Worm (Caenorhabditis elegans): ENCODE results near the gene spo-11.

Gene spo-11

DNA sequence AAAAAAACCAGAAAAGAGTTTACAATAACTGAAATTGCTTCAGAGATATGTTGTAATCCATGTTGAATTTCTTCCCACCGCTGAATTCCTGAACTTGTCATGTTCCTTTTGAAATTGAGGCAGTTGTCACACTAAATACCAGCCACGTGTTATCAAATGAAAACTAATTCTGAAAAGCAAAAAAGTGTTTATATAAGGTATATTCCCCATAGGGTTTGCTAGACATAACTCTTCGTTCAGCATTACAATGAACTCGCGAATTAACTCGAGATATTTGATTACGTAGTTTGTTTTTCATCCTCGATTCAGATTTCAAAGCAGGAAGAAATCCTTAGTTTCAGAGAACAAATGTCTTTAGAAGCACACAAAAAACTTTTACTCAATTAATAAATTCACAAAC lies 24.4 kb downstream of the spo-11 start, which contains the start of gene str-3:
str-3 (minus strand) TSS at position 101 of the 400 bp plus-strand sequence.
- TF ChIP-seq sem-4 (tag; optimal IDR thresholded peaks at IDR 0.05) (no peak), nhr-6 (tag; optimal IDR thresholded peaks at IDR 0.05) (no peak), mdl-1 (tag; optimal IDR thresholded peaks at IDR 0.05) (no peak), lin-39 (tag; optimal IDR thresholded peaks at IDR 0.05) (no peak), zag-1 (tag; optimal IDR thresholded peaks at IDR 0.05) (no peak), nhr-237 (tag; optimal IDR thresholded peaks at IDR 0.05) (no peak), F13H6.1 (tag; optimal IDR thresholded peaks at IDR 0.05) (no peak), nhr-12 (tag; optimal IDR thresholded peaks at IDR 0.05) (no peak), nhr-21 (tag; optimal IDR thresholded peaks at IDR 0.05) (no peak), C34F6.9 (tag; optimal IDR thresholded peaks at IDR 0.05) (no peak), ztf-4 (tag; optimal IDR thresholded peaks at IDR 0.05) (no peak)

DNA sequence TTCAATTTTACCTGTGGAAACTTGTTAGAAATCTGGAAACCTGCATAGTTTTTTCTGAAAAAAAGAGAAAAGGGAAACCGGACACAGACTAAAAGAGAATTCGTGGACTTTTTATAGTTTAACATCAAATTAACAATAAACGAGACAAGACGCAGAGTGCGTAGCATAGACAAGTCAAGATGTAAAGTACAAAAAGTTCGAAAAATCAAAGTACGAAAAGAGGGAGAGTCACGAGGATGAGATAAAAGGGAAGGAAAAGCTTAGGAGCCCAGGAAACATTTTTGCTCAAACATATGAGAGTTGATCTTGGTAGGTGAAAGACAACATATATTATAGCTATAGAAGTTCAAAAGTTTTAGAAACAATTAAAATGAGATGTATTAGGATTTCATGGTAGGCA lies 26.9 kb downstream of the spo-11 start, which contains the start of gene M7.12:
M7.12 (minus strand) TSS at position 188 of the 400 bp plus-strand sequence.
- TF ChIP-seq sma-9 (GFP tag; optimal IDR thresholded peaks at IDR 0.05) (peak; percentile 28), sma-9 (tag; optimal IDR thresholded peaks at IDR 0.05) (no peak), nhr-21 (tag; optimal IDR thresholded peaks at IDR 0.05) (no peak), alr-1 (tag; optimal IDR thresholded peaks at IDR 0.05) (no peak), nhr-129 (tag; optimal IDR thresholded peaks at IDR 0.05) (peak; percentile 17), lsy-2 (tag; optimal IDR thresholded peaks at IDR 0.05) (peak in 1 of 2 experiments; percentile 23), peb-1 (tag; optimal IDR thresholded peaks at IDR 0.05) (no peak), nhr-77 (tag; optimal IDR thresholded peaks at IDR 0.05) (no peak), zag-1 (tag; optimal IDR thresholded peaks at IDR 0.05) (peak; percentile 10)

DNA sequence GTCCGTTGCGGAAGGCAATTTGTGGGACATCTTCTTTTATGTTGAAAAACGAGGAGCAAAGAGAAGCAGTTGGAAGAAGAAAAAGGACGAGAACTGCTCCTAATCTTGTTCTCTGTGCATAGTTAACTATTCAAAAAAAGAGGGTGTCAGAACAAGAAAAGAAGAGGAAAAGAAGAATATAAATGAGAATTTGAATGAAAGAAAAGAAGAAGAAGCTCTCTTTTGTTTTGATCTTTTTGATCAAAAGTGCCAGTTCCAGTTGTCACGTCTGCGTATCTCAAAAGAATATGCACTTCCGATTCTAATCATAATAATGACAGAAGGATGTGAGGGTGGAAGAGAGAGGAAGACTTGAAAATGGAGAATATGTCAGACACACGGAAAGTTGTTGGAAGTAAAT lies 29.7 kb downstream of the spo-11 start, which contains the start of gene M7.8:
M7.8 (minus strand) TSS at position 112 of the 400 bp plus-strand sequence.
- TF ChIP-seq crh-2 (tag; optimal IDR thresholded peaks at IDR 0.05): peak; percentile 30
- peak; percentile 92 for TF ChIP-seq zag-1 (tag; optimal IDR thresholded peaks at IDR 0.05)
- no peak for TF ChIP-seq ztf-4 (tag; optimal IDR thresholded peaks at IDR 0.05)
- no peak for TF ChIP-seq sem-4 (tag; optimal IDR thresholded peaks at IDR 0.05)
- peak; percentile 31 for TF ChIP-seq unc-55 (GFP tag; optimal IDR thresholded peaks at IDR 0.05)
- no peak for TF ChIP-seq ceh-16 (tag; optimal IDR thresholded peaks at IDR 0.05)
- peak in 1 of 2 experiments; percentile 35 for TF ChIP-seq lsy-2 (tag; optimal IDR thresholded peaks at IDR 0.05)
- no peak for TF ChIP-seq ZK546.5 (tag; optimal IDR thresholded peaks at IDR 0.05)
- no peak for TF ChIP-seq alr-1 (tag; optimal IDR thresholded peaks at IDR 0.05)
- no peak for TF ChIP-seq lin-39 (tag; optimal IDR thresholded peaks at IDR 0.05)
- peak; percentile 44 for TF ChIP-seq C34F6.9 (tag; optimal IDR thresholded peaks at IDR 0.05)

DNA sequence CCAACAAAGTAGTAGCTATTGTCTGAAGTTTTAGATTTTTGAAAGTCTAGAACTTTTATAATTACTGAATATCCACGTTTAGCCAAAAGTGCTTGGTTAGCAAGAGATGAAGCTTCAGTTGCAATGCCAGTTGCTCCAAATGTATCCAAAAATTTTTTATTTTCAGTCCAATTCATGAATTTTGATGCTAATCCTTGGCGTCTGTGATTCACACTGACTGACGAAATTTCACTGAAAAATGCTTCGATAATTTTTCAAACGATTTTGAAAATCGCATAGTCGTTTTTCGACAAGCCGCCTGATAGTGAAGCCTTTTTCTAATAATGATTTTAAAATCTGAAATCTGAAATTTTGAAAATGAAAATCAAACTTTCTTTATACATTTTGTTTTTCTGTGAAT lies 30.6 kb downstream of the spo-11 start:
- TF ChIP-seq lin-13 (GFP tag; optimal IDR thresholded peaks at IDR 0.05): no peak
- no peak for TF ChIP-seq nhr-23 (tag; optimal IDR thresholded peaks at IDR 0.05)
- TF ChIP-seq sem-4 (tag; optimal IDR thresholded peaks at IDR 0.05): no peak
- TF ChIP-seq nhr-11 (tag; optimal IDR thresholded peaks at IDR 0.05): no peak
- TF ChIP-seq fos-1 (tag; optimal IDR thresholded peaks at IDR 0.05): no peak
- TF ChIP-seq sma-3 (GFP tag; optimal IDR thresholded peaks at IDR 0.05): no peak

DNA sequence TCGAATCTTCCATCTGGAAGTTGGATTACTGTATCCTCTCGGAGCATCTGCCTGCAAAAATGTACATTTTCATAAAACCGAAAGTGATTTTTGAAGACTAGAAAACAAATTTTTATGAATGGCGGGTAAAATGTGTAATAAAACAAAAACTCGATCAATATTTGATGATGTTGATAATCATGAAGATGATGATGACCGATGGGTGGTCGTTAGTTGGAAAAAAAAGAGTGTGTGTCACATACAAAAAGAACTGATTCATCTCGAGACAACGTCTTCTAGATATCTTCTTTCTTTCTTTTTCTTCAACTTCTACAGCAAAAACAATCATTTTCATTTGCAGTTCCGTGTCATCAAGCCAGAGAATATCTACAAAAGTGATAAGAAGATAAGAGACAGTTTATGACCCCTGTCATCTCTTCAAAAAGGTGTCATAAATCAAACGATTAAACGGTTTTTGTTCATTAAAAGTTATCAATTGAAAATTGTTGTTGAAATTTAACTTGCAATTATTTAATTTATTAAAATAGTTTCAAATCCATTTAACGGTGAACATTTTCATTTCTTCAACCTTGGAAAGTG lies 32.1 kb downstream of the spo-11 start, which contains the start of gene bcc-1:
bcc-1 (minus strand) TSS at position 51 of the 579 bp plus-strand sequence.
- TF ChIP-seq C34F6.9 (tag; optimal IDR thresholded peaks at IDR 0.05): no peak
- TF ChIP-seq lsy-2 (tag; optimal IDR thresholded peaks at IDR 0.05): no peak
- no peak for TF ChIP-seq nhr-237 (tag; optimal IDR thresholded peaks at IDR 0.05)
- no peak for TF ChIP-seq elt-1 (tag; optimal IDR thresholded peaks at IDR 0.05)
- no peak for TF ChIP-seq zag-1 (tag; optimal IDR thresholded peaks at IDR 0.05)
- TF ChIP-seq R02D3.7 (tag; optimal IDR thresholded peaks at IDR 0.05): no peak
- TF ChIP-seq nhr-6 (tag; optimal IDR thresholded peaks at IDR 0.05): no peak
- TF ChIP-seq ztf-1 (GFP tag; conservative IDR thresholded peaks at IDR 0.05): no peak
- no peak for TF ChIP-seq nhr-12 (tag; optimal IDR thresholded peaks at IDR 0.05)
- TF ChIP-seq lin-13 (GFP tag; optimal IDR thresholded peaks at IDR 0.05): no peak
- TF ChIP-seq nhr-77 (tag; optimal IDR thresholded peaks at IDR 0.05): no peak
- peak; percentile 45 for TF ChIP-seq sma-3 (GFP tag; optimal IDR thresholded peaks at IDR 0.05)
- peak; percentile 62 for TF ChIP-seq fos-1 (tag; optimal IDR thresholded peaks at IDR 0.05)
- no peak for TF ChIP-seq ceh-82 (tag; optimal IDR thresholded peaks at IDR 0.05)
- TF ChIP-seq mab-5 (tag; optimal IDR thresholded peaks at IDR 0.05): peak; percentile 60
- peak; percentile 7 for TF ChIP-seq blmp-1 (tag; optimal IDR thresholded peaks at IDR 0.05; ENCODE audit: insufficient read depth)
- TF ChIP-seq nhr-21 (tag; optimal IDR thresholded peaks at IDR 0.05): peak; percentile 18
- no peak for TF ChIP-seq ztf-4 (tag; optimal IDR thresholded peaks at IDR 0.05)
- TF ChIP-seq nhr-10 (tag; optimal IDR thresholded peaks at IDR 0.05): no peak
- no peak for TF ChIP-seq lin-11 (tag; optimal IDR thresholded peaks at IDR 0.05)
- peak; percentile 57 for TF ChIP-seq nhr-25 (tag; optimal IDR thresholded peaks at IDR 0.05)
- TF ChIP-seq ztf-11 (tag; optimal IDR thresholded peaks at IDR 0.05): no peak
- TF ChIP-seq sma-9 (GFP tag; optimal IDR thresholded peaks at IDR 0.05): peak; percentile 42
- no peak for TF ChIP-seq sma-9 (tag; optimal IDR thresholded peaks at IDR 0.05)
- TF ChIP-seq nhr-23 (tag; optimal IDR thresholded peaks at IDR 0.05): no peak
- TF ChIP-seq gmeb-1 (tag; optimal IDR thresholded peaks at IDR 0.05): peak; percentile 23
- no peak for TF ChIP-seq elt-3 (tag; optimal IDR thresholded peaks at IDR 0.05)
- no peak for TF ChIP-seq mdl-1 (tag; optimal IDR thresholded peaks at IDR 0.05)

Data from whole organism, L2 larva.